Worm (Caenorhabditis elegans) whole organism, L2 larva: ENCODE data around the gene samp-1.

Source experiments
- C34F6.9 ChIP-seq: fragments of 150-350 bp; optimal IDR thresholded peaks from 2 replicates; lab custom pipeline; 2014; ENCODE audit warnings: missing biosample characterization, missing genetic modification characterization
- F13H6.1 ChIP-seq: sonication (generic microtip); optimal IDR thresholded peaks from 2 replicates; lab custom pipeline; 2016; ENCODE audit warnings: missing genetic modification characterization, missing compliant biosample characterization
- R02D3.7 ChIP-seq: fragments of 150-350 bp; optimal IDR thresholded peaks from 2 replicates; lab custom pipeline; 2014; ENCODE audit warnings: missing biosample characterization, missing genetic modification characterization
- Y55F3AM.14 ChIP-seq: fragments of 200-800 bp; sonication (Bioruptor generic); optimal IDR thresholded peaks from 2 replicates; lab custom pipeline; 2018; ENCODE audit warnings: mild to moderate bottlenecking, missing genetic modification characterization, missing compliant biosample characterization
- alr-1 ChIP-seq: fragments of 150-350 bp; optimal IDR thresholded peaks from 2 replicates; lab custom pipeline; 2014; ENCODE audit warnings: missing biosample characterization, missing genetic modification characterization
- ama-1 ChIP-seq: fragments of 150-350 bp; optimal IDR thresholded peaks from 2 replicates; lab custom pipeline; 2018; ENCODE audit warnings: inconsistent platforms
- blmp-1 ChIP-seq: sonication (generic microtip); optimal IDR thresholded peaks from 2 replicates; lab custom pipeline; 2017; ENCODE audit warnings: missing genetic modification characterization, mild to moderate bottlenecking, missing compliant biosample characterization, antibody characterized with exemption, moderate library complexity; ENCODE audit not compliant: insufficient read depth
- crh-2 ChIP-seq: sonication (generic microtip); optimal IDR thresholded peaks from 2 replicates; lab custom pipeline; 2017; ENCODE audit warnings: missing biosample characterization, missing genetic modification characterization
- dmd-4 ChIP-seq: sonication (generic microtip); optimal IDR thresholded peaks from 2 replicates; lab custom pipeline; 2017; ENCODE audit warnings: missing biosample characterization, missing genetic modification characterization
- egl-27 ChIP-seq: sonication (generic microtip); optimal IDR thresholded peaks from 3 replicates; lab custom pipeline; 2017; ENCODE audit warnings: missing biosample characterization, missing genetic modification reagents, missing genetic modification characterization
- elt-1 ChIP-seq: fragments of 150-350 bp; optimal IDR thresholded peaks from 2 replicates; lab custom pipeline; 2014; ENCODE audit warnings: missing biosample characterization, missing genetic modification characterization
- fos-1 ChIP-seq: fragments of 150-350 bp; optimal IDR thresholded peaks from 2 replicates; lab custom pipeline; 2014; ENCODE audit warnings: missing biosample characterization, missing genetic modification characterization
- gmeb-1 ChIP-seq: fragments of 150-350 bp; optimal IDR thresholded peaks from 2 replicates; lab custom pipeline; 2014; ENCODE audit warnings: missing biosample characterization, missing genetic modification characterization
- lin-13 ChIP-seq: fragments of 150-350 bp; optimal IDR thresholded peaks from 2 replicates; lab custom pipeline; 2014; ENCODE audit warnings: missing biosample characterization, missing genetic modification reagents, missing genetic modification characterization
- lin-39 ChIP-seq: fragments of 150-350 bp; optimal IDR thresholded peaks from 2 replicates; lab custom pipeline; 2014; ENCODE audit warnings: missing biosample characterization, missing genetic modification reagents, missing genetic modification characterization
- lsy-2 ChIP-seq, 2 experiments: fragments of 150-350 bp in 1 of 2; sonication (generic microtip) in 1 of 2; optimal IDR thresholded peaks; 2 replicates each; lab custom pipeline; 2014 to 2017; ENCODE audit warnings: missing biosample characterization in 2 of 2, missing genetic modification characterization in 2 of 2
- mab-5 ChIP-seq: fragments of 150-350 bp; optimal IDR thresholded peaks from 2 replicates; lab custom pipeline; 2014; ENCODE audit warnings: missing biosample characterization, missing genetic modification characterization
- mbf-1 ChIP-seq: sonication (generic microtip); optimal IDR thresholded peaks from 2 replicates; lab custom pipeline; 2017; ENCODE audit warnings: missing biosample characterization, missing genetic modification characterization
- mdl-1 ChIP-seq, 2 experiments: fragments of 150-350 bp in 1 of 2; sonication (generic microtip) in 1 of 2; optimal IDR thresholded peaks; 2 replicates each; lab custom pipeline; 2017; ENCODE audit warnings: missing biosample characterization in 2 of 2, missing genetic modification characterization in 2 of 2
- nhr-11 ChIP-seq: fragments of 150-350 bp; optimal IDR thresholded peaks from 2 replicates; lab custom pipeline; 2014; ENCODE audit warnings: missing biosample characterization, missing genetic modification characterization
- nhr-12 ChIP-seq: fragments of 150-350 bp; optimal IDR thresholded peaks from 2 replicates; lab custom pipeline; 2014; ENCODE audit warnings: missing biosample characterization, missing genetic modification characterization
- nhr-129 ChIP-seq: fragments of 150-350 bp; optimal IDR thresholded peaks from 2 replicates; lab custom pipeline; 2014; ENCODE audit warnings: missing biosample characterization, missing genetic modification characterization
- nhr-21 ChIP-seq: fragments of 150-350 bp; optimal IDR thresholded peaks from 2 replicates; lab custom pipeline; 2014; ENCODE audit warnings: missing biosample characterization, missing genetic modification characterization
- nhr-25 ChIP-seq: fragments of 150-350 bp; sonication (generic microtip); optimal IDR thresholded peaks from 3 replicates; lab custom pipeline; 2014; ENCODE audit warnings: missing biosample characterization, missing genetic modification characterization
- nhr-6 ChIP-seq: fragments of 150-350 bp; optimal IDR thresholded peaks from 2 replicates; lab custom pipeline; 2014; ENCODE audit warnings: missing biosample characterization, missing genetic modification characterization
- nhr-77 ChIP-seq: fragments of 150-350 bp; optimal IDR thresholded peaks from 2 replicates; lab custom pipeline; 2014; ENCODE audit warnings: missing biosample characterization, missing genetic modification characterization
- sma-3 ChIP-seq: sonication (generic microtip); optimal IDR thresholded peaks from 2 replicates; lab custom pipeline; 2016; ENCODE audit warnings: missing genetic modification reagents, missing genetic modification characterization, missing compliant biosample characterization
- sma-9 ChIP-seq, 2 experiments: fragments of 150-350 bp in 1 of 2; sonication (generic microtip) in 1 of 2; optimal IDR thresholded peaks; 2 replicates each; lab custom pipeline; 2014 to 2016; ENCODE audit warnings: missing genetic modification characterization in 2 of 2, mild to moderate bottlenecking in 1 of 2, missing biosample characterization in 1 of 2, missing compliant biosample characterization in 1 of 2, missing genetic modification reagents in 1 of 2, moderate library complexity in 1 of 2
- unc-55 ChIP-seq: fragments of 150-350 bp; sonication (generic microtip); optimal IDR thresholded peaks from 3 replicates; lab custom pipeline; 2014; ENCODE audit warnings: missing biosample characterization, missing genetic modification reagents, missing genetic modification characterization
- zag-1 ChIP-seq: fragments of 150-350 bp; optimal IDR thresholded peaks from 2 replicates; lab custom pipeline; 2014; ENCODE audit warnings: missing biosample characterization, missing genetic modification characterization
- ztf-1 ChIP-seq: fragments of 200-800 bp; sonication (Bioruptor generic); conservative IDR thresholded peaks from 2 replicates; pipeline ENCODE4 v1.3.6; 2022; ENCODE audit warnings: missing genetic modification characterization, missing compliant biosample characterization
- ztf-11 ChIP-seq: sonication (generic microtip); optimal IDR thresholded peaks from 2 replicates; lab custom pipeline; 2017; ENCODE audit warnings: missing biosample characterization, missing genetic modification characterization

The samp-1 gene

ce11 chrII:11297217-11297738 is 5.4 kb upstream of the samp-1 start, which contains the start of gene saps-1:
TSS of gene saps-1 (plus strand) at chrII:11297688.
- TF ChIP-seq sma-9 (GFP tag; optimal IDR thresholded peaks at IDR 0.05; lab: Kevin White, UChicago) (no peak), sma-9 (tag; optimal IDR thresholded peaks at IDR 0.05; lab: Kevin White, UChicago) (no peak), lin-39 (tag; lab: Kevin White, UChicago) (no peak), R02D3.7 (tag; lab: Kevin White, UChicago) (no peak), nhr-129 (peak; percentile 25), C34F6.9 (tag; lab: Kevin White, UChicago) (peak; percentile 10), mab-5 (tag; lab: Kevin White, UChicago) (no peak), nhr-21 (tag; lab: Kevin White, UChicago) (no peak), unc-55 (GFP tag; lab: Kevin White, UChicago) (peak; percentile 25), lsy-2 (tag; optimal IDR thresholded peaks at IDR 0.05; lab: Kevin White, UChicago) (peak in 1 of 2 experiments; percentile 36), fos-1 (tag; lab: Kevin White, UChicago) (peak; percentile 31), gmeb-1 (peak; percentile 35)

- TF ChIP-seq elt-1 (tag; lab: Kevin White, UChicago): no peak
- TF ChIP-seq sma-3 (GFP tag; lab: Kevin White, UChicago): no peak
- no peak for TF ChIP-seq Y55F3AM.14 (GFP tag; lab: Kevin White, UChicago)
- TF ChIP-seq F13H6.1: no peak
- TF ChIP-seq lin-13 (GFP tag; lab: Kevin White, UChicago): no peak
- no peak for TF ChIP-seq mab-5 (tag; lab: Kevin White, UChicago)
- no peak for TF ChIP-seq ztf-1
- TF ChIP-seq nhr-21 (tag; lab: Kevin White, UChicago): no peak
- TF ChIP-seq nhr-25: no peak
- TF ChIP-seq mbf-1 (tag; lab: Kevin White, UChicago): no peak
- TF ChIP-seq R02D3.7 (tag; lab: Kevin White, UChicago): no peak
- TF ChIP-seq dmd-4 (tag; lab: Kevin White, UChicago): no peak
- TF ChIP-seq ama-1 (lab: Kevin White, UChicago): no peak
- no peak for TF ChIP-seq ztf-11 (tag; lab: Kevin White, UChicago)
- no peak for TF ChIP-seq nhr-6 (tag; lab: Kevin White, UChicago)
- no peak for TF ChIP-seq mdl-1 (tag; optimal IDR thresholded peaks at IDR 0.05; lab: Kevin White, UChicago)
- no peak for TF ChIP-seq nhr-77 (tag; lab: Kevin White, UChicago)
- no peak for TF ChIP-seq C34F6.9 (tag; lab: Kevin White, UChicago)
- no peak for TF ChIP-seq nhr-12
These were observed 1.6 kb upstream of the samp-1 start, which contains the start of gene raga-1 for ce11 chrII:11301059-11301458. TSS of gene raga-1 (plus strand) at chrII:11301359.

ce11 chrII:11305627-11306449 is 3.1 kb downstream of the samp-1 start, which contains the start of gene rsf-1:
TSS of gene rsf-1 (plus strand) at chrII:11306399.
- TF ChIP-seq lin-13 (GFP tag; lab: Kevin White, UChicago) (no peak), blmp-1 (tag; lab: Kevin White, UChicago) (no peak), mab-5 (tag; lab: Kevin White, UChicago) (no peak), C34F6.9 (tag; lab: Kevin White, UChicago) (peak; percentile 41), sma-9 (GFP tag; optimal IDR thresholded peaks at IDR 0.05; lab: Kevin White, UChicago) (peak; percentile 30), sma-9 (tag; optimal IDR thresholded peaks at IDR 0.05; lab: Kevin White, UChicago) (no peak), unc-55 (GFP tag; lab: Kevin White, UChicago) (peak; percentile 39), nhr-12 (no peak), dmd-4 (tag; lab: Kevin White, UChicago) (no peak), ztf-11 (tag; lab: Kevin White, UChicago) (no peak), lsy-2 (tag; optimal IDR thresholded peaks at IDR 0.05; lab: Kevin White, UChicago) (peak in 1 of 2 experiments; percentile 25), R02D3.7 (tag; lab: Kevin White, UChicago) (no peak), nhr-129 (peak; percentile 32), zag-1 (tag; lab: Kevin White, UChicago) (no peak), egl-27 (tag; lab: Kevin White, UChicago) (no peak), crh-2 (tag; lab: Kevin White, UChicago) (no peak), nhr-6 (tag; lab: Kevin White, UChicago) (no peak), mdl-1 (tag; optimal IDR thresholded peaks at IDR 0.05; lab: Kevin White, UChicago) (peak in 1 of 2 experiments; percentile 7), F13H6.1 (peak; percentile 58)

- TF ChIP-seq sma-3 (GFP tag; lab: Kevin White, UChicago) (no peak), alr-1 (tag; lab: Kevin White, UChicago) (no peak), nhr-25 (peak; percentile 61), nhr-11 (tag; lab: Kevin White, UChicago) (no peak), blmp-1 (tag; lab: Kevin White, UChicago) (peak; percentile 92), nhr-129 (peak; percentile 26)
- TF ChIP-seq, all 48 proteins: peak for 3
These were observed 4.6 kb downstream of the samp-1 start for ce11 chrII:11307332-11307731.
